Worm (Caenorhabditis elegans): ENCODE data around the gene C15H9.11.

- no peak for TF ChIP-seq elt-4 (tag; optimal IDR thresholded peaks at IDR 0.05)
- TF ChIP-seq ceh-19 (GFP tag; optimal IDR thresholded peaks at IDR 0.05) = no peak
- no peak for TF ChIP-seq fkh-10 (GFP tag; optimal IDR thresholded peaks at IDR 0.05)
- TF ChIP-seq unc-42 (tag; optimal IDR thresholded peaks at IDR 0.05) = peak; percentile 75
- peak; percentile 17 for TF ChIP-seq rnt-1 (tag; optimal IDR thresholded peaks at IDR 0.05)
- peak; percentile 12 for TF ChIP-seq tbx-2 (tag; optimal IDR thresholded peaks at IDR 0.05)
- TF ChIP-seq hlh-8 (tag; optimal IDR thresholded peaks at IDR 0.05) = no peak
- TF ChIP-seq pha-4 (tag; optimal IDR thresholded peaks at IDR 0.05) = no peak
- no peak for TF ChIP-seq ama-1 (optimal IDR thresholded peaks at IDR 0.05)
These were observed 25.1 kb upstream of the C15H9.11 start, which contains the start of gene C15H9.9 for ce11 chrX:6128225-6128686.
